Worm (Caenorhabditis elegans) whole organism, L3 larva: ENCODE measurements around the gene tmem-131.

Experiments
- R02D3.7 ChIP-seq: fragments of 150-350 bp; optimal IDR thresholded peaks from 2 replicates; lab custom pipeline; 2014; ENCODE audit warnings: missing biosample characterization, missing genetic modification characterization
- ZK546.5 ChIP-seq: sonication (generic microtip); optimal IDR thresholded peaks from 2 replicates; lab custom pipeline; 2017; ENCODE audit warnings: missing biosample characterization, missing genetic modification characterization
- aly-2 ChIP-seq: fragments of 150-350 bp; optimal IDR thresholded peaks from 2 replicates; lab custom pipeline; 2014; ENCODE audit warnings: missing biosample characterization, missing genetic modification characterization
- ama-1 ChIP-seq: fragments of 150-350 bp; optimal IDR thresholded peaks from 2 replicates; lab custom pipeline; 2018
- ceh-16 ChIP-seq: sonication (generic microtip); optimal IDR thresholded peaks from 2 replicates; lab custom pipeline; 2017; ENCODE audit warnings: missing biosample characterization, missing genetic modification characterization
- ceh-28 ChIP-seq: fragments of 150-350 bp; optimal IDR thresholded peaks from 2 replicates; lab custom pipeline; 2014; ENCODE audit warnings: missing biosample characterization, missing genetic modification reagents, missing genetic modification characterization
- ceh-82 ChIP-seq: fragments of 150-350 bp; optimal IDR thresholded peaks from 2 replicates; lab custom pipeline; 2014; ENCODE audit warnings: missing biosample characterization, missing genetic modification characterization
- ceh-9 ChIP-seq: sonication (generic microtip); optimal IDR thresholded peaks from 2 replicates; lab custom pipeline; 2018; ENCODE audit warnings: missing biosample characterization, missing genetic modification characterization
- daf-12 ChIP-seq: fragments of 150-350 bp; optimal IDR thresholded peaks from 2 replicates; lab custom pipeline; 2014; ENCODE audit warnings: missing biosample characterization, missing genetic modification reagents, missing genetic modification characterization
- egl-27 ChIP-seq: sonication (generic microtip); optimal IDR thresholded peaks from 4 replicates; lab custom pipeline; 2017; ENCODE audit warnings: missing biosample characterization, missing genetic modification reagents, missing genetic modification characterization
- egl-5 ChIP-seq: fragments of 150-350 bp; optimal IDR thresholded peaks from 2 replicates; lab custom pipeline; 2017; ENCODE audit warnings: missing biosample characterization, missing genetic modification reagents, missing genetic modification characterization, inconsistent platforms
- elt-1 ChIP-seq: fragments of 150-350 bp; optimal IDR thresholded peaks from 2 replicates; lab custom pipeline; 2014; ENCODE audit warnings: missing biosample characterization, missing genetic modification characterization
- elt-2 ChIP-seq: sonication (generic microtip); optimal IDR thresholded peaks from 2 replicates; lab custom pipeline; 2016; ENCODE audit warnings: missing genetic modification reagents, mild to moderate bottlenecking, missing genetic modification characterization, missing compliant biosample characterization
- elt-3 ChIP-seq, 3 experiments: fragments of 150-350 bp in 1 of 3; sonication (generic microtip) in 2 of 3; optimal IDR thresholded peaks; 2 replicates in 2 of 3; 4 replicates in 1 of 3; lab custom pipeline; 2014 to 2017; ENCODE audit warnings: missing biosample characterization in 3 of 3, missing genetic modification characterization in 3 of 3
- eor-1 ChIP-seq, 2 experiments: fragments of 150-350 bp; optimal IDR thresholded peaks; 2 replicates each; lab custom pipeline; 2014 to 2018; ENCODE audit warnings: missing biosample characterization in 2 of 2, missing genetic modification characterization in 2 of 2
- fkh-10 ChIP-seq: sonication (generic microtip); optimal IDR thresholded peaks from 2 replicates; lab custom pipeline; 2017; ENCODE audit warnings: missing biosample characterization, missing genetic modification reagents, missing genetic modification characterization
- fkh-2 ChIP-seq: fragments of 150-350 bp; optimal IDR thresholded peaks from 2 replicates; lab custom pipeline; 2014; ENCODE audit warnings: missing biosample characterization, missing genetic modification reagents, missing genetic modification characterization
- fos-1 ChIP-seq: fragments of 150-350 bp; optimal IDR thresholded peaks from 2 replicates; lab custom pipeline; 2014; ENCODE audit warnings: missing biosample characterization, missing genetic modification characterization
- hmg-11 ChIP-seq: sonication (generic microtip); optimal IDR thresholded peaks from 2 replicates; lab custom pipeline; 2016; ENCODE audit warnings: missing genetic modification characterization, missing compliant biosample characterization
- jun-1 ChIP-seq: fragments of 150-350 bp; optimal IDR thresholded peaks from 2 replicates; lab custom pipeline; 2014; ENCODE audit warnings: missing biosample characterization, missing genetic modification reagents, missing genetic modification characterization
- lin-15B ChIP-seq: fragments of 150-350 bp; optimal IDR thresholded peaks from 2 replicates; lab custom pipeline; 2014; ENCODE audit warnings: missing biosample characterization, missing genetic modification characterization
- lin-39 ChIP-seq: fragments of 150-350 bp; optimal IDR thresholded peaks from 2 replicates; lab custom pipeline; 2018; ENCODE audit warnings: missing biosample characterization, missing genetic modification reagents, missing genetic modification characterization
- lsy-12 ChIP-seq: sonication (generic microtip); optimal IDR thresholded peaks from 2 replicates; lab custom pipeline; 2016; ENCODE audit warnings: mild to moderate bottlenecking, missing genetic modification characterization, missing compliant biosample characterization
- mdl-1 ChIP-seq: fragments of 150-350 bp; optimal IDR thresholded peaks from 2 replicates; lab custom pipeline; 2014; ENCODE audit warnings: missing biosample characterization, missing genetic modification characterization
- mml-1 ChIP-seq: fragments of 150-350 bp; sonication (generic microtip); optimal IDR thresholded peaks from 3 replicates; lab custom pipeline; 2014; ENCODE audit warnings: missing biosample characterization, missing genetic modification characterization
- nfya-1 ChIP-seq: sonication (generic microtip); optimal IDR thresholded peaks from 2 replicates; lab custom pipeline; 2017; ENCODE audit warnings: missing genetic modification characterization, mild to moderate bottlenecking, missing compliant biosample characterization, antibody characterized with exemption, moderate library complexity; ENCODE audit not compliant: insufficient read depth
- nhr-11 ChIP-seq: fragments of 150-350 bp; optimal IDR thresholded peaks from 2 replicates; lab custom pipeline; 2014; ENCODE audit warnings: missing biosample characterization, missing genetic modification characterization
- nhr-12 ChIP-seq: fragments of 150-350 bp; optimal IDR thresholded peaks from 2 replicates; lab custom pipeline; 2014; ENCODE audit warnings: missing biosample characterization, missing genetic modification characterization
- nhr-23 ChIP-seq: fragments of 150-350 bp; optimal IDR thresholded peaks from 2 replicates; lab custom pipeline; 2014; ENCODE audit warnings: missing biosample characterization, missing genetic modification reagents, missing genetic modification characterization
- nhr-237 ChIP-seq: fragments of 150-350 bp; optimal IDR thresholded peaks from 2 replicates; lab custom pipeline; 2014; ENCODE audit warnings: missing biosample characterization, missing genetic modification characterization
- nhr-25 ChIP-seq: sonication (generic microtip); optimal IDR thresholded peaks from 2 replicates; lab custom pipeline; 2017; ENCODE audit warnings: missing biosample characterization, missing genetic modification characterization
- nhr-28 ChIP-seq: fragments of 150-350 bp; optimal IDR thresholded peaks from 2 replicates; lab custom pipeline; 2014; ENCODE audit warnings: missing biosample characterization, missing genetic modification characterization
- nhr-43 ChIP-seq: sonication (generic microtip); optimal IDR thresholded peaks from 2 replicates; lab custom pipeline; 2016; ENCODE audit warnings: mild to moderate bottlenecking, missing genetic modification characterization, missing compliant biosample characterization; ENCODE audit not compliant: poor library complexity, severe bottlenecking
- nhr-67 ChIP-seq: fragments of 150-350 bp; optimal IDR thresholded peaks from 2 replicates; lab custom pipeline; 2014; ENCODE audit warnings: missing biosample characterization, missing genetic modification characterization
- nhr-76 ChIP-seq: fragments of 150-350 bp; sonication (generic microtip); optimal IDR thresholded peaks from 5 replicates; lab custom pipeline; 2014; ENCODE audit warnings: missing biosample characterization, missing genetic modification characterization
- nhr-77 ChIP-seq: fragments of 150-350 bp; optimal IDR thresholded peaks from 2 replicates; lab custom pipeline; 2014; ENCODE audit warnings: missing biosample characterization, missing genetic modification characterization
- pha-4 ChIP-seq: fragments of 150-350 bp; optimal IDR thresholded peaks from 2 replicates; lab custom pipeline; 2014; ENCODE audit warnings: missing biosample characterization, missing genetic modification reagents, missing genetic modification characterization
- pqm-1 ChIP-seq: fragments of 150-350 bp; optimal IDR thresholded peaks from 2 replicates; lab custom pipeline; 2017; ENCODE audit warnings: missing biosample characterization, missing genetic modification characterization, inconsistent platforms
- sea-2 ChIP-seq: fragments of 150-350 bp; sonication (generic microtip); optimal IDR thresholded peaks from 4 replicates; lab custom pipeline; 2014; ENCODE audit warnings: missing biosample characterization, missing genetic modification reagents, missing genetic modification characterization
- skn-1 ChIP-seq: fragments of 150-350 bp; optimal IDR thresholded peaks from 2 replicates; lab custom pipeline; 2014; ENCODE audit warnings: missing biosample characterization, missing genetic modification characterization
- snpc-4 ChIP-seq: fragments of 150-350 bp; optimal IDR thresholded peaks from 2 replicates; lab custom pipeline; 2014; ENCODE audit warnings: missing biosample characterization, missing genetic modification characterization
- tbx-2 ChIP-seq: sonication (generic microtip); optimal IDR thresholded peaks from 2 replicates; lab custom pipeline; 2016; ENCODE audit warnings: mild to moderate bottlenecking, missing genetic modification characterization, missing compliant biosample characterization
- unc-39 ChIP-seq: sonication (generic microtip); optimal IDR thresholded peaks from 4 replicates; lab custom pipeline; 2017; ENCODE audit warnings: missing biosample characterization, missing genetic modification characterization
- unc-62 ChIP-seq: fragments of 150-350 bp; sonication (generic microtip); optimal IDR thresholded peaks from 4 replicates; lab custom pipeline; 2014; ENCODE audit warnings: missing biosample characterization, missing genetic modification reagents, missing genetic modification characterization
- zag-1 ChIP-seq: fragments of 150-350 bp; optimal IDR thresholded peaks from 2 replicates; lab custom pipeline; 2014; ENCODE audit warnings: missing biosample characterization, missing genetic modification characterization
- ztf-11 ChIP-seq: fragments of 150-350 bp; optimal IDR thresholded peaks from 2 replicates; lab custom pipeline; 2014; ENCODE audit warnings: missing biosample characterization, missing genetic modification characterization
- ztf-4 ChIP-seq: fragments of 150-350 bp; optimal IDR thresholded peaks from 2 replicates; lab custom pipeline; 2014; ENCODE audit warnings: missing biosample characterization, missing genetic modification characterization

tmem-131 gene

DNA sequence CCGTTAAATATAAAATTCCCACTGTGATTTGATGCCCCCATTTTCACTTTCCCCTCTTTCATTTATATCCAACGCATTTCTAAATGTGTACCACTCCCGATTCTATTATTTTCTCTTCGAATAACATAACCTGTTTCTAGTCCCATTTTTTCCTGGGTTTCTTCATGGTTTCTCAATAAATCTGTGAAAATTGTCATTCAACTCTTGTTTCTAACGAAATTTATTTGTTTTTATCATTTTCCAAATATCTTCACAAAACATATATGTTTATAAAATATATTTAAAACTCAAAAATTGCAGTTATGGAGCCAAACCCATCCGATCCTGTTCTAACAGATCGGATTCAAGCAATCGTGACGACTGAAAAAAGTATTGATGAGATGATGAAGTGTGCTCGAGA is 23.0 kb upstream of the tmem-131 start, which contains the start of gene mdt-11:
TSS of gene mdt-11 (plus strand) at position 301 of the 400 bp plus-strand sequence.
- TF ChIP-seq fkh-2 (tag; lab: Kevin White, UChicago) (no peak), elt-1 (tag; lab: Kevin White, UChicago) (no peak), mml-1 (tag; lab: Kevin White, UChicago) (no peak), unc-62 (no peak), fkh-10 (GFP tag; lab: Kevin White, UChicago) (no peak), eor-1 (tag; optimal IDR thresholded peaks at IDR 0.05; lab: Kevin White, UChicago) (no peak), skn-1 (tag; lab: Kevin White, UChicago) (no peak), pha-4 (tag; lab: Kevin White, UChicago) (no peak), nhr-76 (tag; lab: Kevin White, UChicago) (no peak), fos-1 (no peak), ztf-11 (no peak), jun-1 (tag; lab: Kevin White, UChicago) (no peak), daf-12 (tag; lab: Kevin White, UChicago) (no peak), nhr-28 (tag; lab: Kevin White, UChicago) (no peak), nhr-11 (tag; lab: Kevin White, UChicago) (no peak), ceh-28 (tag; lab: Kevin White, UChicago) (no peak), nhr-237 (tag; lab: Kevin White, UChicago) (no peak), aly-2 (tag; lab: Kevin White, UChicago) (no peak), elt-3 (tag; optimal IDR thresholded peaks at IDR 0.05; lab: Kevin White, UChicago) (no peak)

DNA sequence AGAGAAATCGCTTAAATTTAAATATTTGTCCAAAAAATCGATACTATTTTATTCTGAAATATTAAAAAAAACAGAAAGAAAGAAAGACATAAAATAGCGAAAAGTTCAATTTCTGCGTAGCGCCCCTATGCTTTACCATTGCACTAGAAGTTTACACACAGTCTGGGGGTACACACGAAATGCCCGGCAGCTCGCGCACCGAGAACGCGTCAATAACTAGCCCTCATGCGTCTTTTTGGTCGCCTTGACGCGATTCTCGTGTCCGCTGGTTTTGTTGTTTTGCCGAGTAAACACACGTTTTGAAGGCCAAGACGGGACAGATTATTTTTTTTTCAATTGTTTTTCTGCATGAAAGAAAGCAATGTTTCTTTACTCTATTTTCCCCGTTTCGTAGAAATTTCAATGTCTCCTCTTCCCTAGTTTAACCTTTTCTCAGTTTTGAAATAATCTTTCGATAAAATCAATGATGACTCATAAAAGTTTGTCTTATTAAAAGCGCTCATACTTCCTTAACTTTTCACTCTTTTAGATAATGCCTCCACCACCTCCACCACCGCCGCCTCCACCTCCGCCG is 20.2 kb upstream of the tmem-131 start, which contains the start of gene wip-1:
TSS of gene wip-1 (plus strand) at position 524 of the 574 bp plus-strand sequence.
- TF ChIP-seq hmg-11 (tag; lab: Kevin White, UChicago), result peak; percentile 98
- peak; percentile 100 for TF ChIP-seq pha-4 (tag; lab: Kevin White, UChicago)
- peak; percentile 92 for TF ChIP-seq egl-5 (tag; lab: Kevin White, UChicago)
- peak; percentile 61 for TF ChIP-seq mdl-1 (tag; lab: Kevin White, UChicago)
- TF ChIP-seq unc-39, result no peak
- peak; percentile 40 for TF ChIP-seq nhr-76 (tag; lab: Kevin White, UChicago)
- no peak for TF ChIP-seq nhr-237 (tag; lab: Kevin White, UChicago)
- peak; percentile 95 for TF ChIP-seq lin-15B (tag; lab: Kevin White, UChicago)
- peak; percentile 90 for TF ChIP-seq pqm-1 (tag; lab: Kevin White, UChicago)
- TF ChIP-seq nhr-43 (tag; lab: Kevin White, UChicago), result peak; percentile 97
- no peak for TF ChIP-seq nhr-12
- TF ChIP-seq unc-62, result peak; percentile 60
- TF ChIP-seq ceh-9, result no peak
- no peak for TF ChIP-seq ztf-11
- peak; percentile 83 for TF ChIP-seq ztf-4
- peak; percentile 88 for TF ChIP-seq nhr-77
- TF ChIP-seq fkh-10 (GFP tag; lab: Kevin White, UChicago), result peak; percentile 91
- no peak for TF ChIP-seq fkh-2 (tag; lab: Kevin White, UChicago)
- TF ChIP-seq elt-1 (tag; lab: Kevin White, UChicago), result peak; percentile 73
- no peak for TF ChIP-seq mml-1 (tag; lab: Kevin White, UChicago)
- peak; percentile 96 for TF ChIP-seq skn-1 (tag; lab: Kevin White, UChicago)
- TF ChIP-seq lin-39, result peak; percentile 97
- TF ChIP-seq nhr-28 (tag; lab: Kevin White, UChicago), result peak; percentile 49
- peak; percentile 87 for TF ChIP-seq ceh-82 (tag; lab: Kevin White, UChicago)
- TF ChIP-seq fos-1, result peak; percentile 82
- peak; percentile 86 for TF ChIP-seq R02D3.7 (tag; lab: Kevin White, UChicago)
- TF ChIP-seq ama-1, result peak; percentile 77
- peak; percentile 91 for TF ChIP-seq nhr-11 (tag; lab: Kevin White, UChicago)
- peak; percentile 62 for TF ChIP-seq aly-2 (tag; lab: Kevin White, UChicago)
- peak; percentile 95 for TF ChIP-seq egl-27 (tag; lab: Kevin White, UChicago)
- TF ChIP-seq zag-1 (tag; lab: Kevin White, UChicago), result peak; percentile 29
- TF ChIP-seq eor-1 (tag; optimal IDR thresholded peaks at IDR 0.05; lab: Kevin White, UChicago), result no peak
- TF ChIP-seq ceh-28 (tag; lab: Kevin White, UChicago), result peak; percentile 93
- peak; percentile 93 for TF ChIP-seq elt-2 (tag; lab: Kevin White, UChicago)
- peak; percentile 60 for TF ChIP-seq ZK546.5 (tag; lab: Kevin White, UChicago)
- peak; percentile 98 for TF ChIP-seq lsy-12
- TF ChIP-seq nfya-1 (tag; lab: Kevin White, UChicago), result peak; percentile 97
- peak; percentile 2 for TF ChIP-seq daf-12 (tag; lab: Kevin White, UChicago)
- peak; percentile 99 for TF ChIP-seq nhr-23 (tag; lab: Kevin White, UChicago)
- no peak for TF ChIP-seq sea-2 (GFP tag; lab: Kevin White, UChicago)
- peak; percentile 100 for TF ChIP-seq nhr-25 (tag; lab: Kevin White, UChicago)
- TF ChIP-seq ceh-16, result peak; percentile 68
- TF ChIP-seq elt-3 (tag; optimal IDR thresholded peaks at IDR 0.05; lab: Kevin White, UChicago), result peak; percentile 5 to 73 (median 6)
- TF ChIP-seq nhr-67 (tag; lab: Kevin White, UChicago), result no peak
- peak; percentile 95 for TF ChIP-seq tbx-2 (tag; lab: Kevin White, UChicago)
- TF ChIP-seq jun-1 (tag; lab: Kevin White, UChicago), result peak; percentile 97
- TF ChIP-seq snpc-4 (tag; lab: Kevin White, UChicago), result peak; percentile 95
- TF ChIP-seq, all 47 proteins: peak for 37
